Worm (Caenorhabditis elegans) whole organism, mixed stage, embryonic: Measurements from ENCODE around the gene Y7A5A.6.

Source experiments
- blmp-1 ChIP-seq: fragments of 150-350 bp; optimal IDR thresholded peaks from 2 replicates; lab custom pipeline; 2014; ENCODE audit warnings: missing biosample characterization, missing genetic modification characterization
- cnd-1 ChIP-seq: fragments of 200-800 bp; sonication (Bioruptor generic); optimal IDR thresholded peaks from 2 replicates; lab custom pipeline; 2018; ENCODE audit warnings: mild to moderate bottlenecking, missing genetic modification characterization, missing compliant biosample characterization
- flh-1 ChIP-seq: fragments of 200-800 bp; sonication (Bioruptor generic); optimal IDR thresholded peaks from 2 replicates; lab custom pipeline; 2018; ENCODE audit warnings: mild to moderate bottlenecking, missing genetic modification characterization, moderate library complexity, missing compliant biosample characterization
- lsy-2 ChIP-seq: fragments of 150-350 bp; optimal IDR thresholded peaks from 2 replicates; lab custom pipeline; 2014; ENCODE audit warnings: missing biosample characterization, missing genetic modification characterization
- mls-2 ChIP-seq: sonication (generic microtip); optimal IDR thresholded peaks from 2 replicates; lab custom pipeline; 2016; ENCODE audit warnings: mild to moderate bottlenecking, missing genetic modification characterization, moderate library complexity, missing compliant biosample characterization
- nhr-12 ChIP-seq: fragments of 150-350 bp; optimal IDR thresholded peaks from 2 replicates; lab custom pipeline; 2014; ENCODE audit warnings: missing biosample characterization, missing genetic modification characterization
- nhr-237 ChIP-seq: fragments of 150-350 bp; optimal IDR thresholded peaks from 2 replicates; lab custom pipeline; 2014; ENCODE audit warnings: missing biosample characterization, missing genetic modification characterization
- nhr-28 ChIP-seq: fragments of 150-350 bp; optimal IDR thresholded peaks from 2 replicates; lab custom pipeline; 2014; ENCODE audit warnings: missing biosample characterization, missing genetic modification characterization
- pha-4 ChIP-seq: fragments of 150-350 bp; optimal IDR thresholded peaks from 2 replicates; lab custom pipeline; 2018; ENCODE audit warnings: missing biosample characterization, missing genetic modification reagents, missing genetic modification characterization
- unc-39 ChIP-seq: fragments of 150-350 bp; optimal IDR thresholded peaks from 2 replicates; lab custom pipeline; 2014; ENCODE audit warnings: missing biosample characterization, missing genetic modification characterization
- unc-62 ChIP-seq: fragments of 150-350 bp; optimal IDR thresholded peaks from 2 replicates; lab custom pipeline; 2014; ENCODE audit warnings: missing biosample characterization, missing genetic modification reagents, missing genetic modification characterization
- zip-8 ChIP-seq: fragments of 150-350 bp; optimal IDR thresholded peaks from 2 replicates; lab custom pipeline; 2014; ENCODE audit warnings: missing biosample characterization, missing genetic modification characterization
- ztf-11 ChIP-seq: fragments of 150-350 bp; optimal IDR thresholded peaks from 2 replicates; lab custom pipeline; 2014; ENCODE audit warnings: missing biosample characterization, missing genetic modification characterization

- TF ChIP-seq flh-1, result no peak
- TF ChIP-seq nhr-28, result no peak
- no peak for TF ChIP-seq pha-4 (tag; lab: Kevin White, UChicago)
- no peak for TF ChIP-seq unc-62 (GFP tag; lab: Kevin White, UChicago)
- no peak for TF ChIP-seq nhr-12 (tag; lab: Kevin White, UChicago)
- TF ChIP-seq unc-39, result no peak
- TF ChIP-seq nhr-237 (tag; lab: Kevin White, UChicago), result no peak
- no peak for TF ChIP-seq lsy-2
- no peak for TF ChIP-seq zip-8 (tag; lab: Kevin White, UChicago)
- TF ChIP-seq ztf-11 (tag; lab: Kevin White, UChicago), result no peak
- no peak for TF ChIP-seq blmp-1 (tag; lab: Kevin White, UChicago)
- no peak for TF ChIP-seq mls-2 (tag; lab: Kevin White, UChicago)
- TF ChIP-seq cnd-1 (tag; lab: Kevin White, UChicago), result no peak
These were observed 32.6 kb downstream of the Y7A5A.6 start for ce11 chrX:15766861-15767260.
